Fruit fly (Drosophila melanogaster): ENCODE measurements around the gene CG15739.

The CG15739 gene

DNA sequence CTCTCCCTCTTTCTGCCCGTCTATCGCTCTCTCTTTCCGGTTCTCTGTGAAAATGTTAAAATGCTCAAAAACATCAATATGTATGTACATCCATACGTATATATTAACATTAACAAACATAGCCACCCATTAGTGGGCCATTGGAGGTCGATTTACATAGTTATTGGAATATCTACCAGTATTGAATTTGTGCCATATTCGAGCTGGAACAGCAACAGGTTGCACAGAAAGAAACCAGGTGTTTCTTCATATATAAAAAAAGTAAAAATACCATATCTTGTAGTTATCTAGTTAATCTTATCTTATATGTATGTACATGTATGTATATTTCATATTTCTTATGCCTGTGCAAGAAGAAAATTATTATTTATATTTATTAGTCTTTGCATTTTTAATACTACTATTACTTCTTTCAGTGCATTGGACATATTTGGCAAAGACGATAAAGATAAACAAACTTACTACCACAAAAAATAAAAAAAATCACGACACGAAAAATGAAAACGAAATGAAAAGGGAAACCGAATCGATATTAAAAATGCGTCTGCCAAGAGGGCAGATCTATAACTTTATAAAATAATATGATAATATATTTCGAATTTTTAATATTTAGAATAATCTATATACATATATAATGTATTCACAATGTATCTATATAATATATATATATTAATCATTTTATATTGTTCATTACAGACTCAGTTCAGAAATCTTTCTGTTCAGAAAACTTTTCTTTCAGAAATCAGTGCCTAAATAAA lies 24.4 kb upstream of the CG15739 start (continued):
- TF ChIP-seq CG15514 (GFP tag; optimal IDR thresholded peaks at IDR 0.05) (peak; percentile 7), Eip74EF (GFP tag; optimal IDR thresholded peaks at IDR 0.05) (peak in 1 of 2 experiments; percentile 32), row (GFP tag; IDR thresholded peaks at IDR 0.05) (peak; percentile 55), Kr (GFP tag; optimal IDR thresholded peaks at IDR 0.05) (no peak), pita (GFP tag; optimal IDR thresholded peaks at IDR 0.05) (no peak), peb (GFP tag; IDR thresholded peaks at IDR 0.05) (no peak), ranshi (GFP tag; IDR thresholded peaks at IDR 0.05) (no peak), schlank (tag; optimal IDR thresholded peaks at IDR 0.05) (no peak), Hr51 (GFP tag; optimal IDR thresholded peaks at IDR 0.05) (peak in 1 of 2 experiments; percentile 78), tin (GFP tag; optimal IDR thresholded peaks at IDR 0.05) (peak; percentile 4), CoRest (tag; optimal IDR thresholded peaks at IDR 0.05) (peak; percentile 60), caup (GFP tag; optimal IDR thresholded peaks at IDR 0.05; ENCODE audit: severe bottlenecking) (peak; percentile 34), Hmr (GFP tag; optimal IDR thresholded peaks at IDR 0.05) (peak; percentile 45), Nf-YA (GFP tag; IDR thresholded peaks at IDR 0.05) (0 out of 2 replicates have a peak, but pooled peaks have one; percentile 28), pho (GFP tag; optimal IDR thresholded peaks at IDR 0.05) (no peak), HmgZ (tag; optimal IDR thresholded peaks at IDR 0.05) (no peak), CG3995 (GFP tag; optimal IDR thresholded peaks at IDR 0.05) (no peak), CG9727 (GFP tag; optimal IDR thresholded peaks at IDR 0.05) (peak; percentile 16), Hr78 (GFP tag; optimal IDR thresholded peaks at IDR 0.05) (no peak), CG11093 (GFP tag; IDR thresholded peaks at IDR 0.05) (0 out of 3 replicates have a peak, but pooled peaks have one; percentile 13), cg (GFP tag; optimal IDR thresholded peaks at IDR 0.05) (no peak), CG14050 (GFP tag; IDR thresholded peaks at IDR 0.05) (peak; percentile 35; the same call in 1 of the 3 replicates), Usf (GFP tag; optimal IDR thresholded peaks at IDR 0.05) (no peak), pan (optimal IDR thresholded peaks at IDR 0.05) (no peak), pan (GFP tag; optimal IDR thresholded peaks at IDR 0.05 in 1 of 2, IDR thresholded peaks at IDR 0.05 in 1 of 2) (peak in 1 of 2 experiments; percentile 52), CG2199 (GFP tag; IDR thresholded peaks at IDR 0.05) (0 out of 3 replicates have a peak, but pooled peaks have one; percentile 19)

- no peak for TF ChIP-seq Hmx (GFP tag; optimal IDR thresholded peaks at IDR 0.05)
- no peak for TF ChIP-seq aop (GFP tag; IDR thresholded peaks at IDR 0.05)
- no peak for TF ChIP-seq CG32767 (GFP tag; IDR thresholded peaks at IDR 0.05)
- no peak for TF ChIP-seq Dbx (GFP tag; IDR thresholded peaks at IDR 0.05)
- no peak for TF ChIP-seq CG5180 (GFP tag; optimal IDR thresholded peaks at IDR 0.05)
- no peak for TF ChIP-seq tna (GFP tag; IDR thresholded peaks at IDR 0.05; ENCODE audit: partially characterized antibody)
- TF ChIP-seq corto (GFP tag; optimal IDR thresholded peaks at IDR 0.05): no peak
- no peak for TF ChIP-seq CG7372 (GFP tag; IDR thresholded peaks at IDR 0.05)
- no peak for TF ChIP-seq slbo (GFP tag; IDR thresholded peaks at IDR 0.05)
- TF ChIP-seq CG7556 (GFP tag; optimal IDR thresholded peaks at IDR 0.05): no peak
- no peak for TF ChIP-seq CG6765 (GFP tag; optimal IDR thresholded peaks at IDR 0.05)
- TF ChIP-seq ci (GFP tag; IDR thresholded peaks at IDR 0.05): 0 out of 3 replicates have a peak, but pooled peaks have one; percentile 32
- TF ChIP-seq hb (GFP tag; IDR thresholded peaks at IDR 0.05; ENCODE audit: partially characterized antibody): no peak
- no peak for TF ChIP-seq CG30431 (GFP tag; optimal IDR thresholded peaks at IDR 0.05)
- TF ChIP-seq pan (optimal IDR thresholded peaks at IDR 0.05): no peak
- peak in 1 of 2 experiments; percentile 16 for TF ChIP-seq pan (GFP tag; optimal IDR thresholded peaks at IDR 0.05 in 1 of 2, IDR thresholded peaks at IDR 0.05 in 1 of 2)
- TF ChIP-seq ato (GFP tag; IDR thresholded peaks at IDR 0.05; ENCODE audit: partially characterized antibody): no peak
- TF ChIP-seq CG11560 (tag; IDR thresholded peaks at IDR 0.05): no peak
- TF ChIP-seq vvl (GFP tag; IDR thresholded peaks at IDR 0.05): peak; percentile 59; the same call in 1 of the 2 replicates
- no peak for TF ChIP-seq Nf-YA (GFP tag; IDR thresholded peaks at IDR 0.05)
- no peak for TF ChIP-seq fd96Cb (tag; optimal IDR thresholded peaks at IDR 0.05)
- TF ChIP-seq CG10959 (GFP tag; IDR thresholded peaks at IDR 0.05): no peak
- TF ChIP-seq E2f1 (GFP tag; IDR thresholded peaks at IDR 0.05): no peak
- no peak for TF ChIP-seq pfk (GFP tag; optimal IDR thresholded peaks at IDR 0.05)
- TF ChIP-seq CG12769 (tag; optimal IDR thresholded peaks at IDR 0.05): peak; percentile 60
Observed at dm6 chrX:11849267-11849666, 23.9 kb upstream of the CG15739 start.

All from whole organism, embryonic.